Worm (Caenorhabditis elegans): ENCODE measurements around the gene C15H7.4.

C15H7.4 gene

ce11 chrIII:9608650-9609049, 47.1 kb downstream of the C15H7.4 start, which contains the start of gene clec-161:
TSS of gene clec-161 (minus strand) at chrIII:9608750.
- TF ChIP-seq unc-86 (tag; optimal IDR thresholded peaks at IDR 0.05): no peak
- TF ChIP-seq lir-3 (tag; optimal IDR thresholded peaks at IDR 0.05; ENCODE audit: poor library complexity): no peak
- no peak for TF ChIP-seq dpl-1 (GFP tag; optimal IDR thresholded peaks at IDR 0.05)
- TF ChIP-seq C34B4.2 (tag; optimal IDR thresholded peaks at IDR 0.05): no peak
- TF ChIP-seq nhr-76 (tag; optimal IDR thresholded peaks at IDR 0.05): no peak
- TF ChIP-seq efl-3 (GFP tag; optimal IDR thresholded peaks at IDR 0.05): no peak
